Fruit fly (Drosophila melanogaster): ENCODE measurements around the gene Spn.
A peak's percentile ranks its signal among the peaks of the same experiment; 100 is the strongest.

Spn gene

dm6 chr3L:2494183-2494541 is 59.9 kb downstream of the Spn start (continued):
- peak; percentile 91 for TF ChIP-seq ranshi (GFP tag; IDR thresholded peaks at IDR 0.05)
- peak; percentile 73 for TF ChIP-seq her (GFP tag; optimal IDR thresholded peaks at IDR 0.05)
- peak; percentile 59 for TF ChIP-seq ftz-f1 (GFP tag; optimal IDR thresholded peaks at IDR 0.05)
- peak; percentile 94 for TF ChIP-seq gro (GFP tag; optimal IDR thresholded peaks at IDR 0.05)
- peak; percentile 83 for TF ChIP-seq CG6765 (GFP tag; optimal IDR thresholded peaks at IDR 0.05)
- peak; percentile 57 for TF ChIP-seq sd (tag; optimal IDR thresholded peaks at IDR 0.05)
- peak; percentile 26 for TF ChIP-seq disco-r (GFP tag; optimal IDR thresholded peaks at IDR 0.05)
- TF ChIP-seq toy (GFP tag; IDR thresholded peaks at IDR 0.05), result peak; percentile 91
- TF ChIP-seq ERR (GFP tag; optimal IDR thresholded peaks at IDR 0.05), result peak; percentile 36
- TF ChIP-seq CG16779 (GFP tag; IDR thresholded peaks at IDR 0.05), result peak; percentile 86
- peak; percentile 44 for TF ChIP-seq p53 (GFP tag; optimal IDR thresholded peaks at IDR 0.05)
- peak; percentile 82 for TF ChIP-seq CG15011 (GFP tag; optimal IDR thresholded peaks at IDR 0.05)
- TF ChIP-seq Poxn (GFP tag; IDR thresholded peaks at IDR 0.05), result peak; percentile 72
- TF ChIP-seq vnd (GFP tag; IDR thresholded peaks at IDR 0.05; ENCODE audit: partially characterized antibody), result no peak
- peak; percentile 72 for TF ChIP-seq maf-S (GFP tag; optimal IDR thresholded peaks at IDR 0.05)
- peak; percentile 84; the same call in 1 of the 3 replicates for TF ChIP-seq CG2199 (GFP tag; IDR thresholded peaks at IDR 0.05)
- TF ChIP-seq emc (GFP tag; optimal IDR thresholded peaks at IDR 0.05), result peak; percentile 36
- TF ChIP-seq CG11723 (GFP tag; optimal IDR thresholded peaks at IDR 0.05), result peak; percentile 57
- TF ChIP-seq CG11398 (GFP tag; optimal IDR thresholded peaks at IDR 0.05), result no peak
- no peak for TF ChIP-seq CG7963 (GFP tag; IDR thresholded peaks at IDR 0.05; ENCODE audit: partially characterized antibody)
- TF ChIP-seq CG18011 (GFP tag; optimal IDR thresholded peaks at IDR 0.05), result peak; percentile 49
- TF ChIP-seq CG4707 (GFP tag; optimal IDR thresholded peaks at IDR 0.05), result no peak
- TF ChIP-seq inv (GFP tag; IDR thresholded peaks at IDR 0.05; ENCODE audit: partially characterized antibody), result no peak
- TF ChIP-seq B-H1 (GFP tag; IDR thresholded peaks at IDR 0.05), result peak; percentile 80
- no peak for TF ChIP-seq Stat92E (GFP tag; optimal IDR thresholded peaks at IDR 0.05)
- TF ChIP-seq mld (GFP tag; IDR thresholded peaks at IDR 0.05; ENCODE audit: partially characterized antibody), result no peak
- TF ChIP-seq CG17568 (GFP tag; optimal IDR thresholded peaks at IDR 0.05), result peak; percentile 23
- TF ChIP-seq tio (GFP tag; optimal IDR thresholded peaks at IDR 0.05), result peak; percentile 73
- peak; percentile 63 for TF ChIP-seq az2 (GFP tag; optimal IDR thresholded peaks at IDR 0.05)
- TF ChIP-seq BEAF-32 (GFP tag; optimal IDR thresholded peaks at IDR 0.05), result no peak
- TF ChIP-seq CG10366 (GFP tag; IDR thresholded peaks at IDR 0.05), result peak; percentile 87
- no peak for TF ChIP-seq cato (GFP tag; optimal IDR thresholded peaks at IDR 0.05; ENCODE audit: borderline replicate concordance)
- TF ChIP-seq danr (GFP tag; IDR thresholded peaks at IDR 0.05), result peak; percentile 76
- peak; percentile 33 for TF ChIP-seq CG9609 (GFP tag; optimal IDR thresholded peaks at IDR 0.05)
- TF ChIP-seq Antp (GFP tag; optimal IDR thresholded peaks at IDR 0.05), result peak; percentile 91
- peak; percentile 82 for TF ChIP-seq Drgx (GFP tag; IDR thresholded peaks at IDR 0.05)
- TF ChIP-seq CG14965 (GFP tag; optimal IDR thresholded peaks at IDR 0.05; ENCODE audit: borderline replicate concordance), result peak; percentile 47
- peak; percentile 79 for TF ChIP-seq zen (tag; optimal IDR thresholded peaks at IDR 0.05)
- peak; percentile 86 for TF ChIP-seq CG7372 (GFP tag; IDR thresholded peaks at IDR 0.05)
- TF ChIP-seq CG31441 (GFP tag; IDR thresholded peaks at IDR 0.05), result peak; percentile 78
- TF ChIP-seq gsb-n (tag; optimal IDR thresholded peaks at IDR 0.05), result peak; percentile 25
- TF ChIP-seq odd (GFP tag; optimal IDR thresholded peaks at IDR 0.05), result peak; percentile 61
- TF ChIP-seq Pdp1 (GFP tag; optimal IDR thresholded peaks at IDR 0.05), result peak; percentile 81 to 90
- peak; percentile 65 for TF ChIP-seq CG8388 (GFP tag; optimal IDR thresholded peaks at IDR 0.05)
- TF ChIP-seq H15 (GFP tag; IDR thresholded peaks at IDR 0.05), result peak; percentile 87
- TF ChIP-seq Lhr (GFP tag; optimal IDR thresholded peaks at IDR 0.05), result no peak
- TF ChIP-seq CG2889 (GFP tag; IDR thresholded peaks at IDR 0.05), result peak; percentile 80
- TF ChIP-seq trem (tag; optimal IDR thresholded peaks at IDR 0.05), result peak; percentile 66
- peak; percentile 81 for TF ChIP-seq nmo (GFP tag; optimal IDR thresholded peaks at IDR 0.05)
- peak; percentile 94 for TF ChIP-seq Fer3 (tag; optimal IDR thresholded peaks at IDR 0.05)
